Fruit fly (Drosophila melanogaster) whole organism, embryonic: Measurements from ENCODE around the gene RanGAP.

Experiments used
- Ada2b ChIP-seq: fragments of 200-800 bp; sonication (Bioruptor generic); IDR thresholded peaks from 2 replicates; pipeline ENCODE4 v1.3.6; 2022; ENCODE audit warnings: missing biosample characterization, missing genetic modification characterization
- Antp ChIP-seq: fragments of 200-800 bp; sonication (Bioruptor generic); optimal IDR thresholded peaks from 3 replicates; lab custom pipeline; 2016; ENCODE audit warnings: missing biosample characterization, missing genetic modification characterization
- Atf-2 ChIP-seq: fragments of 200-800 bp; sonication (Bioruptor generic); optimal IDR thresholded peaks from 2 replicates; lab custom pipeline; 2016; ENCODE audit warnings: missing biosample characterization, missing genetic modification characterization
- Bgb ChIP-seq: fragments of 200-800 bp; sonication (Bioruptor generic); IDR thresholded peaks from 2 replicates; pipeline ENCODE4 v1.3.6; 2022; ENCODE audit warnings: missing biosample characterization, missing genetic modification characterization; ENCODE audit not compliant: partially characterized antibody
- BtbVII ChIP-seq: fragments of 200-800 bp; sonication (Bioruptor generic); optimal IDR thresholded peaks from 3 replicates; lab custom pipeline; 2017; ENCODE audit warnings: missing biosample characterization, mild to moderate bottlenecking, missing genetic modification characterization
- CG10274 ChIP-seq: fragments of 200-800 bp; sonication (Bioruptor generic); optimal IDR thresholded peaks from 3 replicates; lab custom pipeline; 2017; ENCODE audit warnings: missing biosample characterization, mild to moderate bottlenecking, missing genetic modification characterization
- CG11247 ChIP-seq: fragments of 200-800 bp; sonication (Bioruptor generic); IDR thresholded peaks from 2 replicates; pipeline ENCODE4 v1.3.6; 2022; ENCODE audit warnings: missing biosample characterization, missing genetic modification characterization
- CG11504 ChIP-seq: fragments of 200-800 bp; sonication (Bioruptor generic); optimal IDR thresholded peaks from 3 replicates; lab custom pipeline; 2019; ENCODE audit warnings: missing biosample characterization, mild to moderate bottlenecking, missing genetic modification characterization, moderate library complexity
- CG12299 ChIP-seq: fragments of 200-800 bp; sonication (Bioruptor generic); optimal IDR thresholded peaks from 2 replicates; lab custom pipeline; 2018; ENCODE audit warnings: missing biosample characterization, mild to moderate bottlenecking, missing genetic modification characterization
- CG12391 ChIP-seq: fragments of 200-800 bp; sonication (Bioruptor generic); optimal IDR thresholded peaks from 3 replicates; lab custom pipeline; 2018; ENCODE audit warnings: missing biosample characterization, mild to moderate bottlenecking, missing genetic modification characterization, moderate library complexity
- CG13424 ChIP-seq: fragments of 200-800 bp; sonication (Bioruptor generic); optimal IDR thresholded peaks from 2 replicates; lab custom pipeline; 2019; ENCODE audit warnings: missing biosample characterization, mild to moderate bottlenecking, missing genetic modification characterization, moderate library complexity
- CG14014 ChIP-seq: fragments of 200-800 bp; sonication (Bioruptor generic); IDR thresholded peaks from 2 replicates; pipeline ENCODE4 v1.3.6; 2022; ENCODE audit warnings: missing biosample characterization, missing genetic modification characterization
- CG14860 ChIP-seq: fragments of 200-800 bp; sonication (Bioruptor generic); IDR thresholded peaks from 3 replicates; pipeline ENCODE4 v1.3.6; 2022; ENCODE audit warnings: missing biosample characterization, missing genetic modification characterization; ENCODE audit not compliant: partially characterized antibody
- CG17328 ChIP-seq: fragments of 200-800 bp; sonication (Bioruptor generic); IDR thresholded peaks from 2 replicates; pipeline ENCODE4 v1.3.6; 2022; ENCODE audit warnings: missing biosample characterization, missing genetic modification characterization
- CG1832 ChIP-seq: fragments of 200-800 bp; sonication (Bioruptor generic); optimal IDR thresholded peaks from 2 replicates; lab custom pipeline; 2017; ENCODE audit warnings: missing biosample characterization, mild to moderate bottlenecking, missing genetic modification characterization, inconsistent platforms
- CG3281 ChIP-seq: fragments of 200-800 bp; sonication (Bioruptor generic); optimal IDR thresholded peaks from 3 replicates; lab custom pipeline; 2017; ENCODE audit warnings: missing biosample characterization, mild to moderate bottlenecking, missing genetic modification characterization
- CG42726 ChIP-seq: fragments of 200-800 bp; sonication (Bioruptor generic); IDR thresholded peaks from 2 replicates; pipeline ENCODE4 v1.3.6; 2022; ENCODE audit warnings: missing biosample characterization, missing genetic modification characterization; ENCODE audit not compliant: partially characterized antibody
- CG6654 ChIP-seq: fragments of 200-800 bp; sonication (Bioruptor generic); optimal IDR thresholded peaks from 2 replicates; lab custom pipeline; 2017; ENCODE audit warnings: missing biosample characterization, mild to moderate bottlenecking, missing genetic modification characterization
- CG7839 ChIP-seq: fragments of 200-800 bp; sonication (Bioruptor generic); optimal IDR thresholded peaks from 3 replicates; lab custom pipeline; 2018; ENCODE audit warnings: missing biosample characterization, mild to moderate bottlenecking, missing genetic modification characterization, moderate library complexity
- CG8089 ChIP-seq: fragments of 200-800 bp; sonication (Bioruptor generic); optimal IDR thresholded peaks from 3 replicates; lab custom pipeline; 2016; ENCODE audit warnings: missing biosample characterization, missing genetic modification characterization
- CG8388 ChIP-seq: fragments of 200-800 bp; sonication (Bioruptor generic); optimal IDR thresholded peaks from 2 replicates; lab custom pipeline; 2019; ENCODE audit warnings: missing biosample characterization, mild to moderate bottlenecking, missing genetic modification characterization, moderate library complexity
- H2.0 ChIP-seq: fragments of 200-800 bp; sonication (Bioruptor generic); IDR thresholded peaks from 2 replicates; pipeline ENCODE4 v1.3.6; 2022; ENCODE audit warnings: missing biosample characterization, missing genetic modification characterization
- Hr39 ChIP-seq: fragments of >200 bp; optimal IDR thresholded peaks from 2 replicates; lab custom pipeline; 2017
- Hsf ChIP-seq: fragments of 200-800 bp; sonication (Bioruptor generic); optimal IDR thresholded peaks from 3 replicates; lab custom pipeline; 2016; ENCODE audit warnings: missing biosample characterization, missing genetic modification characterization
- Med ChIP-seq: fragments of 200-800 bp; sonication (Bioruptor generic); peaks from one replicate; lab custom pipeline; 2016; ENCODE audit warnings: missing biosample characterization, missing genetic modification characterization, mild to moderate bottlenecking, inconsistent platforms, moderate library complexity
- Nf-YB ChIP-seq: fragments of 200-800 bp; sonication (Bioruptor generic); optimal IDR thresholded peaks from 3 replicates; lab custom pipeline; 2019; ENCODE audit warnings: missing biosample characterization, mild to moderate bottlenecking, missing genetic modification characterization, moderate library complexity
- Opbp ChIP-seq: fragments of 200-800 bp; sonication (Bioruptor generic); IDR thresholded peaks from 3 replicates; pipeline ENCODE4 v1.3.6; 2022; ENCODE audit warnings: missing biosample characterization, missing genetic modification characterization; ENCODE audit not compliant: partially characterized antibody
- Rx ChIP-seq: fragments of 200-800 bp; sonication (Bioruptor generic); IDR thresholded peaks from 2 replicates; pipeline ENCODE4 v1.3.6; 2022; ENCODE audit warnings: missing biosample characterization, missing genetic modification characterization
- TFAM ChIP-seq: fragments of 200-800 bp; sonication (Bioruptor generic); optimal IDR thresholded peaks from 2 replicates; lab custom pipeline; 2017; ENCODE audit warnings: missing biosample characterization, missing genetic modification characterization, inconsistent platforms
- Trl ChIP-seq, 3 experiments: fragments of >200 bp in 2 of 3; fragments of 200-800 bp in 1 of 3; sonication (Bioruptor generic) in 1 of 3; optimal IDR thresholded peaks; 2 replicates in 1 of 3; 3 replicates in 2 of 3; lab custom pipeline; 2016 to 2017; ENCODE audit warnings: missing biosample characterization in 1 of 3, missing genetic modification characterization in 1 of 3
- cad ChIP-seq: fragments of >200 bp; optimal IDR thresholded peaks from 2 replicates; lab custom pipeline; 2017; ENCODE audit warnings: missing biosample characterization, missing genetic modification characterization
- chinmo ChIP-seq: fragments of 200-800 bp; sonication (Bioruptor generic); IDR thresholded peaks from 4 replicates; pipeline ENCODE4 v1.3.6; 2022; ENCODE audit warnings: missing biosample characterization, missing genetic modification characterization; ENCODE audit not compliant: partially characterized antibody
- cwo ChIP-seq: fragments of 200-800 bp; sonication (Bioruptor generic); optimal IDR thresholded peaks from 3 replicates; lab custom pipeline; 2017; ENCODE audit warnings: missing biosample characterization, missing genetic modification characterization, mild to moderate bottlenecking, moderate library complexity, missing genetic modification reagents
- disco-r ChIP-seq: fragments of 200-800 bp; sonication (Bioruptor generic); optimal IDR thresholded peaks from 2 replicates; lab custom pipeline; 2016; ENCODE audit warnings: missing biosample characterization, missing genetic modification characterization
- fu2 ChIP-seq: fragments of 200-800 bp; sonication (Bioruptor generic); optimal IDR thresholded peaks from 2 replicates; lab custom pipeline; 2016; ENCODE audit warnings: missing biosample characterization, missing genetic modification characterization
- hbn ChIP-seq: fragments of 200-800 bp; sonication (Bioruptor generic); IDR thresholded peaks from 2 replicates; pipeline ENCODE4 v1.3.6; 2022; ENCODE audit warnings: missing biosample characterization, missing genetic modification characterization; ENCODE audit not compliant: partially characterized antibody
- hth ChIP-seq: fragments of >200 bp; optimal IDR thresholded peaks from 2 replicates; lab custom pipeline; 2017; ENCODE audit warnings: inconsistent platforms
- nmo ChIP-seq: fragments of 200-800 bp; sonication (Bioruptor generic); optimal IDR thresholded peaks from 2 replicates; lab custom pipeline; 2018; ENCODE audit warnings: missing biosample characterization, mild to moderate bottlenecking, missing genetic modification characterization, moderate library complexity
- nom ChIP-seq: fragments of 200-800 bp; sonication (Bioruptor generic); optimal IDR thresholded peaks from 2 replicates; lab custom pipeline; 2017; ENCODE audit warnings: missing biosample characterization, missing genetic modification characterization, mild to moderate bottlenecking, moderate library complexity, missing genetic modification reagents
- pan ChIP-seq, 4 experiments: fragments of >200 bp in 3 of 4; fragments of 200-800 bp in 1 of 4; sonication (Bioruptor generic) in 1 of 4; optimal IDR thresholded peaks in 3 of 4; IDR thresholded peaks in 1 of 4; 2 replicates each; pipeline versions ENCODE4 v1.3.6 to Lab custom; 2017 to 2022; ENCODE audit warnings: missing biosample characterization in 2 of 4, missing genetic modification characterization in 2 of 4, mixed read lengths in 1 of 4
- phol ChIP-seq: fragments of 200-800 bp; sonication (Bioruptor generic); optimal IDR thresholded peaks from 3 replicates; lab custom pipeline; 2018; ENCODE audit warnings: missing biosample characterization, mild to moderate bottlenecking, missing genetic modification characterization, moderate library complexity
- pros ChIP-seq: fragments of 200-800 bp; sonication (Bioruptor generic); optimal IDR thresholded peaks from 3 replicates; lab custom pipeline; 2019; ENCODE audit warnings: missing biosample characterization, mild to moderate bottlenecking, missing genetic modification characterization, moderate library complexity
- psq ChIP-seq: fragments of 200-800 bp; sonication (Bioruptor generic); optimal IDR thresholded peaks from 2 replicates; lab custom pipeline; 2017; ENCODE audit warnings: missing biosample characterization, missing genetic modification characterization
- sc ChIP-seq, 3 experiments: fragments of >200 bp in 2 of 3; fragments of 200-800 bp in 1 of 3; sonication (Bioruptor generic) in 1 of 3; optimal IDR thresholded peaks; 2 replicates in 2 of 3; 3 replicates in 1 of 3; lab custom pipeline; 2017; ENCODE audit warnings: mild to moderate bottlenecking in 1 of 3, missing biosample characterization in 1 of 3, missing genetic modification characterization in 1 of 3, missing genetic modification reagents in 1 of 3
- sd ChIP-seq: fragments of 200-800 bp; sonication (Bioruptor generic); optimal IDR thresholded peaks from 3 replicates; lab custom pipeline; 2018; ENCODE audit warnings: missing biosample characterization, mild to moderate bottlenecking, missing genetic modification characterization, moderate library complexity
- vnd ChIP-seq: fragments of 200-800 bp; sonication (Bioruptor generic); IDR thresholded peaks from 3 replicates; pipeline ENCODE4 v1.3.6; 2022; ENCODE audit warnings: missing biosample characterization, missing genetic modification characterization; ENCODE audit not compliant: partially characterized antibody

RanGAP gene

DNA sequence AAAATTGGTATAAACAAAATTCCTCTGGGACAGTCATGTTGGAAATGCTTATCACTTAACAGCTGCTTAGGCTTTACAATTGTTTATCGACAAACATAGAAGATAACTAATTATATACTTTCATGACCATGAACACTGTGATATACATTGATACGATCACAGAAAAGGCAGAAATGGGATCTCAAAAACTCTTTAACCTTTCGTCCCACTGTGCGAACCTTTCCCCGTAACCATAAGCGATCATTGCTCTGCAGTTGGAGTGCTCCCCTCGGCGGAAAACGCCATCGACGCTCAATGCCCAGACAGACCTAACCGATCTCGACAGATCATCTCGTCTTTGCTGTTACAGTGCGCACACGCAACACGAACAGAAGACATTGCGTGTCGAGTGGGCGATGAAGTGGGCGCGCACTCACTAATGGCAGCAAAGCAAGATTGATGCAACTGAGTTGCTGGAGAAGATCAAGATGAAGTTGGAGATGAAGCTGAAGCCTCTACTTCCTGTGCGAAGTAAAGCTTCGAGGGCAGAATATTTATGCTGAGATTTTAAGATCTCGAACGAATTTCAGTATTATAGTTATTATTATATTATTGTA is 17.4 kb upstream of the RanGAP start (continued):
- TF ChIP-seq disco-r (GFP tag; lab: Kevin White, UChicago) (no peak), phol (tag; lab: Kevin White, UChicago) (no peak), nmo (GFP tag; lab: Kevin White, UChicago) (no peak), Atf-2 (GFP tag; lab: Kevin White, UChicago) (no peak), vnd (0 out of 3 replicates have a peak, but pooled peaks have one; percentile 16), pros (GFP tag; lab: Kevin White, UChicago) (no peak), Med (GFP tag; lab: Kevin White, UChicago) (no peak), fu2 (GFP tag; lab: Kevin White, UChicago) (no peak), CG10274 (no peak), CG12391 (tag; lab: Kevin White, UChicago) (no peak), CG8089 (GFP tag; lab: Kevin White, UChicago) (peak; percentile 12), CG3281 (GFP tag; lab: Kevin White, UChicago) (no peak), CG1832 (GFP tag; lab: Kevin White, UChicago) (no peak), CG42726 (GFP tag; lab: Robert Waterston, UW) (no peak), BtbVII (no peak), H2.0 (peak; percentile 3; the same call in 1 of the 2 replicates), Rx (GFP tag; lab: Robert Waterston, UW) (no peak), cad (GFP tag; lab: Kevin White, UChicago) (no peak), Hr39 (lab: Kevin White, UChicago) (no peak), CG6654 (GFP tag; lab: Kevin White, UChicago) (no peak), Antp (GFP tag; lab: Kevin White, UChicago) (no peak), Opbp (GFP tag; lab: Robert Waterston, UW) (no peak), hth (lab: Kevin White, UChicago) (no peak), CG17328 (GFP tag; lab: Robert Waterston, UW) (no peak), TFAM (GFP tag; lab: Kevin White, UChicago) (no peak), Hsf (GFP tag; lab: Kevin White, UChicago) (no peak), cwo (GFP tag; lab: Kevin White, UChicago) (no peak), CG7839 (tag; lab: Kevin White, UChicago) (no peak), pan (optimal IDR thresholded peaks at IDR 0.05; lab: Kevin White, UChicago) (no peak), pan (GFP tag; optimal IDR thresholded peaks at IDR 0.05 in 1 of 2, IDR thresholded peaks at IDR 0.05 in 1 of 2) (no peak), CG11504 (tag; lab: Kevin White, UChicago) (no peak)

DNA sequence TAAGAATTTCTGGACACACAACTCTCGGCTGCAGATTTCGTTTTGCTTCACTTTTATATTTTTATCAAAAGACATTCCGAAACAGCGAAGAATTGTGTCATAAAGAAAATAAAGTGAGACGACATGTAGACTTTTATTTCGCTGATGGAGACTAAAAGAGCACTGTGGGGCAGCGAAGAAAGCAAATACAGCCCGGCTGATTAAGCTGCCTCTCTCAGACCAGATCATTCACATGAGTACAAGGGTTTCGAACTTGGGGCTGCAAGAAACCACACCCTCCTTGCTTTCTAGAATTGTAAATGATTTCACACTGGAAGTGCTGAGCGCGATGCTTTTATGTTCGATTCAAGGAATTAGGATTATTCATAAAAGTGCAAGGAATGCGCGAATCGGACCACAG is 16.7 kb upstream of the RanGAP start:
- TF ChIP-seq sd (tag; lab: Kevin White, UChicago) (peak; percentile 34), CG8388 (GFP tag; lab: Kevin White, UChicago) (no peak), sc (optimal IDR thresholded peaks at IDR 0.05; lab: Kevin White, UChicago) (no peak), sc (GFP tag; optimal IDR thresholded peaks at IDR 0.05; lab: Kevin White, UChicago) (no peak), chinmo (GFP tag; lab: Robert Waterston, UW) (0 out of 4 replicates have a peak, but pooled peaks have one; percentile 39), CG14860 (GFP tag; lab: Robert Waterston, UW) (no peak), Ada2b (GFP tag; lab: Robert Waterston, UW) (no peak), CG12299 (tag; lab: Kevin White, UChicago) (no peak), CG14014 (no peak), psq (GFP tag; lab: Kevin White, UChicago) (no peak), nom (peak; percentile 50), Nf-YB (GFP tag; lab: Kevin White, UChicago) (no peak), Trl (optimal IDR thresholded peaks at IDR 0.05; lab: Kevin White, UChicago) (no peak), Trl (GFP tag; optimal IDR thresholded peaks at IDR 0.05; lab: Kevin White, UChicago) (no peak), Bgb (0 out of 2 replicates have a peak, but pooled peaks have one; percentile 24), CG11247 (no peak), Med (GFP tag; lab: Kevin White, UChicago) (peak; percentile 61), hbn (GFP tag; lab: Robert Waterston, UW) (no peak), CG13424 (tag; lab: Kevin White, UChicago) (no peak)
